Fruit fly (Drosophila melanogaster) whole organism, wandering third instar larva: ENCODE data around the gene CG7231.

ENCODE experiments used
- Dfd ChIP-seq: fragments of >200 bp; optimal IDR thresholded peaks from 2 replicates; lab custom pipeline; 2017; ENCODE audit warnings: missing biosample characterization, missing genetic modification characterization
- Hr83 ChIP-seq: fragments of 200-300 bp; sonication (Bioruptor generic); optimal IDR thresholded peaks from 2 replicates; lab custom pipeline; 2016; ENCODE audit warnings: missing biosample characterization, mild to moderate bottlenecking, missing genetic modification characterization, moderate library complexity; ENCODE audit not compliant: poor library complexity, severe bottlenecking
- Myc ChIP-seq: fragments of >200 bp; optimal IDR thresholded peaks from 2 replicates; lab custom pipeline; 2017
- br ChIP-seq: fragments of 200-800 bp; sonication (Bioruptor generic); optimal IDR thresholded peaks from 2 replicates; lab custom pipeline; 2016; ENCODE audit warnings: missing biosample characterization, missing genetic modification characterization
- ey ChIP-seq: fragments of 200-800 bp; sonication (Bioruptor generic); optimal IDR thresholded peaks from 2 replicates; lab custom pipeline; 2016; ENCODE audit warnings: missing biosample characterization, missing genetic modification characterization
- h ChIP-seq: fragments of 200-800 bp; sonication (Bioruptor generic); optimal IDR thresholded peaks from 3 replicates; lab custom pipeline; 2016; ENCODE audit warnings: missing biosample characterization, mild to moderate bottlenecking, missing genetic modification characterization
- pan ChIP-seq: fragments of >200 bp; optimal IDR thresholded peaks from 2 replicates; lab custom pipeline; 2017

dm6 chr2L:8030693-8031210 is 47.0 kb downstream of the CG7231 start, which contains the start of gene Cka:
- TF ChIP-seq Dfd (GFP tag; lab: Kevin White, UChicago) (no peak), pan (lab: Kevin White, UChicago) (no peak), h (GFP tag; lab: Kevin White, UChicago) (peak; percentile 23), Myc (lab: Kevin White, UChicago) (no peak), ey (GFP tag; lab: Kevin White, UChicago) (no peak), Hr83 (no peak), br (no peak)
